Fruit fly (Drosophila melanogaster): ENCODE results near the gene CG9391.

CG9391 gene

DNA sequence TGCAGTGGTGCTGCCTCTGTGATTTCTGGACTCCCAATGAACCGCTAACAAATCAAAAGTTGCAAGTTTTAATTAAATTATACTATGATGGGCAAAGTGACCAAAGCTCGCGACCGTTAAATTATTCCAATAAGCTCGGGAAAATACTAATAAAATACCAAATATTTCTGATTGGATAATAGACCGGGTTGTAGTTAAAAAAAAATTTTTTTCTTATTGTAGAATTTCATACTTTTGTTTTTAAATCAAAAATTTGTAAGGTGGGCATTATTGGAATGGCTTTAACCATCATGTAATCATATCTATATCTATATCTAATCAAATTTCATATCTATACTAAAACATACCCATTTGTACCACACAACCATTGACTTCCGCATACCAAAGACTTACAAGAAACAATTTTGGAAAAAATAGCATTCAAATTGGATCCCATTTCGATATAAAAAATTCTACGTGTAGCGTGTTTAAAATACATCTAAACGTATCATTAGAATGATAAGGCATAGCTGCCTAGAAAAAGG is at the start of gene CG9391:
Gene CG9391, minus strand, starts transcription at position 474 of the 524 bp plus-strand sequence.
- TF ChIP-seq CG31627 (GFP tag; optimal IDR thresholded peaks at IDR 0.05) (no peak), eg (GFP tag; IDR thresholded peaks at IDR 0.05) (no peak), CG11902 (GFP tag; optimal IDR thresholded peaks at IDR 0.05) (no peak), svp (GFP tag) (peak; percentile 57), dsx (GFP tag; optimal IDR thresholded peaks at IDR 0.05; ENCODE audit: poor library complexity, severe bottlenecking) (no peak), CG10669 (GFP tag; optimal IDR thresholded peaks at IDR 0.05) (no peak), CG1621 (tag; optimal IDR thresholded peaks at IDR 0.05) (no peak)

- TF ChIP-seq CG3032 (tag; optimal IDR thresholded peaks at IDR 0.05) (peak; percentile 13), OdsH (GFP tag; optimal IDR thresholded peaks at IDR 0.05) (no peak), fkh (GFP tag; optimal IDR thresholded peaks at IDR 0.05) (peak; percentile 24), Blimp-1 (GFP tag; optimal IDR thresholded peaks at IDR 0.05) (no peak), Hr38 (GFP tag; optimal IDR thresholded peaks at IDR 0.05) (no peak), Sox14 (GFP tag; optimal IDR thresholded peaks at IDR 0.05) (peak; percentile 57), dsx (GFP tag; optimal IDR thresholded peaks at IDR 0.05; ENCODE audit: poor library complexity, severe bottlenecking) (no peak), Eip78C (GFP tag) (peak; percentile 39), CG34406 (GFP tag; optimal IDR thresholded peaks at IDR 0.05) (no peak)
Measured at dm6 chr3L:21317416-21318259, 49.5 kb upstream of the CG9391 start, which contains the start of gene Pc. Pc (minus strand) TSS chr3L:21318020.

dm6 chr3L:21304400-21304799 is 36.3 kb upstream of the CG9391 start, which contains the start of the genes CG11309 and CG7632:
CG11309 (minus strand) TSS chr3L:21304658.
CG7632 (plus strand) TSS chr3L:21304697.
- TF ChIP-seq esn (GFP tag; optimal IDR thresholded peaks at IDR 0.05) = peak; percentile 100
- peak; percentile 99 for TF ChIP-seq pdm3 (GFP tag; optimal IDR thresholded peaks at IDR 0.05)
- TF ChIP-seq acj6 (GFP tag; optimal IDR thresholded peaks at IDR 0.05) = peak; percentile 99
- TF ChIP-seq Hr4 (GFP tag; optimal IDR thresholded peaks at IDR 0.05) = peak; percentile 99
- peak; percentile 98 for TF ChIP-seq CG11294 (GFP tag; IDR thresholded peaks at IDR 0.05)
- TF ChIP-seq Hr39 (GFP tag; optimal IDR thresholded peaks at IDR 0.05) = peak; percentile 98
- TF ChIP-seq CG8119 (GFP tag; IDR thresholded peaks at IDR 0.05) = peak; percentile 99
- TF ChIP-seq CG16779 (tag; optimal IDR thresholded peaks at IDR 0.05) = peak; percentile 99
- peak; percentile 99 for TF ChIP-seq Sox14 (GFP tag; optimal IDR thresholded peaks at IDR 0.05)
- peak; percentile 96 for TF ChIP-seq CG4318 (GFP tag; optimal IDR thresholded peaks at IDR 0.05)
- peak; percentile 99 for TF ChIP-seq CG8632 (GFP tag; optimal IDR thresholded peaks at IDR 0.05)
- TF ChIP-seq ss (GFP tag; optimal IDR thresholded peaks at IDR 0.05) = peak; percentile 99 to 100
- peak; percentile 99 for TF ChIP-seq Smox (GFP tag; optimal IDR thresholded peaks at IDR 0.05)
- TF ChIP-seq Eip93F (GFP tag; optimal IDR thresholded peaks at IDR 0.05) = peak; percentile 98
- peak; percentile 97 for TF ChIP-seq fkh (GFP tag; optimal IDR thresholded peaks at IDR 0.05)
- TF ChIP-seq CG32006 (GFP tag; optimal IDR thresholded peaks at IDR 0.05) = peak; percentile 99
- peak; percentile 100 for TF ChIP-seq net (GFP tag; optimal IDR thresholded peaks at IDR 0.05)
- TF ChIP-seq CG8319 (GFP tag; optimal IDR thresholded peaks at IDR 0.05) = peak; percentile 97
- TF ChIP-seq lz (GFP tag; optimal IDR thresholded peaks at IDR 0.05) = peak; percentile 99
- peak; percentile 99 for TF ChIP-seq CG9139 (GFP tag; optimal IDR thresholded peaks at IDR 0.05)
- TF ChIP-seq CG15336 (GFP tag; IDR thresholded peaks at IDR 0.05) = peak; percentile 99
- peak; percentile 99 for TF ChIP-seq Lpt (GFP tag; optimal IDR thresholded peaks at IDR 0.05)
- TF ChIP-seq fd59A (GFP tag; optimal IDR thresholded peaks at IDR 0.05) = peak; percentile 99
- TF ChIP-seq CG3919 (GFP tag; optimal IDR thresholded peaks at IDR 0.05) = peak; percentile 100
- peak; percentile 99 for TF ChIP-seq CG6854 (GFP tag; optimal IDR thresholded peaks at IDR 0.05)
- peak; percentile 100 for TF ChIP-seq Sox102F (GFP tag; optimal IDR thresholded peaks at IDR 0.05)
- peak; percentile 78 for TF ChIP-seq Hr38 (GFP tag; optimal IDR thresholded peaks at IDR 0.05)
- TF ChIP-seq CG10669 (GFP tag; optimal IDR thresholded peaks at IDR 0.05) = peak; percentile 100
- peak; percentile 95 for TF ChIP-seq CG11902 (GFP tag; optimal IDR thresholded peaks at IDR 0.05)
- peak; percentile 100 for TF ChIP-seq Ets96B (tag; optimal IDR thresholded peaks at IDR 0.05)
- peak; percentile 99 for TF ChIP-seq topi (GFP tag; optimal IDR thresholded peaks at IDR 0.05)
- peak; percentile 98 for TF ChIP-seq Gug (GFP tag; IDR thresholded peaks at IDR 0.05)
- TF ChIP-seq OdsH (GFP tag; optimal IDR thresholded peaks at IDR 0.05) = peak; percentile 99
- peak; percentile 99 for TF ChIP-seq CG11762 (GFP tag; optimal IDR thresholded peaks at IDR 0.05; ENCODE audit: insufficient read depth)
- peak; percentile 100 for TF ChIP-seq Eip75B (GFP tag; optimal IDR thresholded peaks at IDR 0.05)
- TF ChIP-seq eg (GFP tag; IDR thresholded peaks at IDR 0.05) = peak; percentile 99
- peak; percentile 99 for TF ChIP-seq CG31627 (GFP tag; optimal IDR thresholded peaks at IDR 0.05)

Data from whole organism, prepupa.